Fruit fly (Drosophila melanogaster) whole organism, embryonic: ENCODE data around the gene Dad1.

Experiments used
- CG1233 ChIP-seq: fragments of 200-800 bp; sonication (Bioruptor generic); optimal IDR thresholded peaks from 4 replicates; lab custom pipeline; 2018; ENCODE audit warnings: missing biosample characterization, mild to moderate bottlenecking, missing genetic modification characterization
- CG16815 ChIP-seq: fragments of 200-800 bp; sonication (Bioruptor generic); optimal IDR thresholded peaks from 3 replicates; lab custom pipeline; 2017; ENCODE audit warnings: missing biosample characterization, mild to moderate bottlenecking, missing genetic modification characterization
- CG4730 ChIP-seq: fragments of 200-800 bp; sonication (Bioruptor generic); IDR thresholded peaks from 2 replicates; pipeline ENCODE4 v1.3.6; 2022; ENCODE audit warnings: missing biosample characterization, missing genetic modification characterization
- CoRest ChIP-seq: fragments of 200-800 bp; sonication (Bioruptor generic); optimal IDR thresholded peaks from 3 replicates; lab custom pipeline; 2018; ENCODE audit warnings: missing biosample characterization, mild to moderate bottlenecking, missing genetic modification characterization, moderate library complexity
- D19A ChIP-seq: fragments of 200-800 bp; optimal IDR thresholded peaks from 3 replicates; lab custom pipeline; 2019; ENCODE audit warnings: missing biosample characterization, mild to moderate bottlenecking, missing genetic modification characterization, moderate library complexity
- Lhr ChIP-seq: fragments of 200-800 bp; sonication (Bioruptor generic); optimal IDR thresholded peaks from 3 replicates; lab custom pipeline; 2017; ENCODE audit warnings: mild to moderate bottlenecking, missing biosample characterization, missing genetic modification reagents, missing genetic modification characterization
- ash1 ChIP-seq: fragments of 200-800 bp; sonication (Bioruptor generic); optimal IDR thresholded peaks from 2 replicates; lab custom pipeline; 2018; ENCODE audit warnings: missing biosample characterization, mild to moderate bottlenecking, missing genetic modification characterization
- vvl ChIP-seq: fragments of 200-800 bp; sonication (Bioruptor generic); IDR thresholded peaks from 2 replicates; pipeline ENCODE4 v1.3.6; 2022; ENCODE audit warnings: missing biosample characterization, missing genetic modification characterization

DNA sequence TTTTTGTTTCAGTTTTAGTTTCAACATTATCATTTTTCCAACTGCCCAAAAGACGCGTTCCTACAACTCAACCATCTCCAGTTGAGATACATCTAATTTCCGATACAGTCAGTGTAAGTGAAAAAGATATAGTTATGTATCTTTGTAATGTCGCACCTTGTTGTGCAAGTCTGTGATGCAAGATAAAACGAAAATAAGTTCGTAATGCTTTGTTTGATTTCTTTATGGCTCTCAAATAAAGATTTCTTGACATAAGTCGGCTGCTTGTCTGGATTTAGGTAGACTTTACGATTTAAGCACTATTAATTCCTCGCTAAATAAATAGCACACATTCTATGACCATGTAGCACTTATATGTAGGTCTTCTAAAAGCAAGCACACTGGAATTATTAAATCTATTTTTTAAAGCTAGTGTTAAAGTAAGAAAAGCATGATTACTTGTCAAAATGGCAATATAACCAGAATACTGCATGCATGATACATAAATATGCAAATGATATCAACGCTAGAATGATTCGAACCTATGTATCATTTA lies 1.1 kb upstream of the Dad1 start:
- no peak for TF ChIP-seq vvl (GFP tag; lab: Robert Waterston, UW)
- no peak for TF ChIP-seq Lhr (GFP tag; lab: Kevin White, UChicago)
- no peak for TF ChIP-seq CG4730 (GFP tag; lab: Robert Waterston, UW)
- no peak for TF ChIP-seq CG1233
- TF ChIP-seq D19A (tag; lab: Kevin White, UChicago), result no peak
- TF ChIP-seq CoRest (tag; lab: Kevin White, UChicago), result no peak
- TF ChIP-seq CG16815 (GFP tag; lab: Kevin White, UChicago), result no peak
- no peak for TF ChIP-seq ash1 (GFP tag; lab: Kevin White, UChicago)
